Fruit fly (Drosophila melanogaster): ENCODE data around the gene Or85e.

The Or85e gene

DNA sequence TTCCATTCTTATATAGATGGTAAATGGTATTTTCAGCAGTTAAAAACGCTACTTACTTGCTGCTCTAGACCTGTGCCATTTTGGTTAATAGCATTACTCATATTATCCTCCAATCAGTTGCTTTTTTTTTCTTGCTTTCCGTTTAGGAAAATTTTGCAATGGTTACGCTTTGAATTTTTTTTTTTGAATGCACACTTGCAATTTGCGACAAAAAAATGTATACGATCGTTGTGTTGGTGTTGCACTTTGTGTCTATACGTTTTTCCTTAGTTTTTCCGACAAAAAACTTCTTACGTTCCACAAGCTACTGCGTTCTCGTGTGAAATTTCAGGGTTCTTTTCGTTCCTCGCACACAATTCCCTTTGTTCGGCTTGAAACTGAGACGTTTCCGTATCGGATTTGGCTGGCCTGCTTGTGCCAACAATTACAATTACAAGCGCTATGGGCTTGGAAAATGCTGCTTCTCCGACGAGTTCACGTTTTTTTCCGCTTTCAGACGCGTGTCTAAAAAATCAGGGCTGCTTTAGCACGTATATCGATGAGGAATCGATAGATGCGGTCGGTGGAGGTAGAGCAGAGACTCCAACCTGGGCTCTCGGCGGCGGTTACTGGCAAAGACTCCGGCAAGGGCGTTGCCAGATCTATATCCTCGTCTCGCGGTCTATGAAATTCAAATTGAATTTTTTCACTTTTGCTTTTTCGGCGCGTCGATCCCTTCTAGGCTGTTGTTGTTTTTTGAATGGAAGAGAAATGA, 24.4 kb upstream of the Or85e start (continued):
- TF ChIP-seq CG12769 (tag; optimal IDR thresholded peaks at IDR 0.05) (peak; percentile 71), Dfd (GFP tag; optimal IDR thresholded peaks at IDR 0.05) (no peak), fu2 (GFP tag; optimal IDR thresholded peaks at IDR 0.05) (peak; percentile 56), Nf-YC (tag; optimal IDR thresholded peaks at IDR 0.05) (peak; percentile 54), CG6254 (GFP tag; optimal IDR thresholded peaks at IDR 0.05) (no peak), nau (GFP tag; optimal IDR thresholded peaks at IDR 0.05) (no peak), sens-2 (GFP tag; IDR thresholded peaks at IDR 0.05) (no peak), pita (GFP tag; optimal IDR thresholded peaks at IDR 0.05) (peak; percentile 88), sr (GFP tag; IDR thresholded peaks at IDR 0.05) (no peak), sc (optimal IDR thresholded peaks at IDR 0.05) (no peak), sc (GFP tag; optimal IDR thresholded peaks at IDR 0.05) (no peak), Elba2 (GFP tag; optimal IDR thresholded peaks at IDR 0.05) (peak; percentile 2), fd96Cb (tag; optimal IDR thresholded peaks at IDR 0.05) (no peak), CG10366 (GFP tag; IDR thresholded peaks at IDR 0.05) (no peak), CG3726 (GFP tag; IDR thresholded peaks at IDR 0.05) (no peak), ab (GFP tag; optimal IDR thresholded peaks at IDR 0.05) (no peak), B-H1 (GFP tag; IDR thresholded peaks at IDR 0.05) (no peak), Abd-B (GFP tag; optimal IDR thresholded peaks at IDR 0.05) (peak; percentile 17), Hey (tag; optimal IDR thresholded peaks at IDR 0.05) (peak; percentile 69), CG18619 (GFP tag; optimal IDR thresholded peaks at IDR 0.05) (peak; percentile 21), Chrac-16 (GFP tag; optimal IDR thresholded peaks at IDR 0.05) (peak; percentile 5), usp (GFP tag; optimal IDR thresholded peaks at IDR 0.05) (no peak), tx (GFP tag; optimal IDR thresholded peaks at IDR 0.05) (no peak), CG10274 (GFP tag; optimal IDR thresholded peaks at IDR 0.05) (no peak), chinmo (GFP tag; IDR thresholded peaks at IDR 0.05; ENCODE audit: partially characterized antibody) (peak; percentile 93; the same call in 3 of the 4 replicates), Bdp1 (GFP tag; optimal IDR thresholded peaks at IDR 0.05) (peak; percentile 52), Hsf (GFP tag; optimal IDR thresholded peaks at IDR 0.05) (peak; percentile 39), sob (GFP tag; IDR thresholded peaks at IDR 0.05) (peak; percentile 77), CG11695 (GFP tag; IDR thresholded peaks at IDR 0.05) (no peak), CG12391 (tag; optimal IDR thresholded peaks at IDR 0.05) (peak; percentile 46), CG4424 (GFP tag; optimal IDR thresholded peaks at IDR 0.05) (peak; percentile 17), NK7.1 (GFP tag; optimal IDR thresholded peaks at IDR 0.05) (no peak), repo (GFP tag; optimal IDR thresholded peaks at IDR 0.05) (no peak), CG15011 (GFP tag; optimal IDR thresholded peaks at IDR 0.05) (no peak), HLH3B (GFP tag; IDR thresholded peaks at IDR 0.05) (no peak), Six4 (GFP tag; optimal IDR thresholded peaks at IDR 0.05) (no peak), CG12219 (GFP tag; optimal IDR thresholded peaks at IDR 0.05) (no peak), CG9215 (GFP tag; IDR thresholded peaks at IDR 0.05) (no peak), en (GFP tag; optimal IDR thresholded peaks at IDR 0.05) (no peak), lbe (GFP tag; optimal IDR thresholded peaks at IDR 0.05) (no peak), CG15696 (tag; optimal IDR thresholded peaks at IDR 0.05) (no peak), CG12155 (GFP tag; optimal IDR thresholded peaks at IDR 0.05) (peak; percentile 81), Hr51 (GFP tag; optimal IDR thresholded peaks at IDR 0.05) (peak in 1 of 2 experiments; percentile 8), CG16815 (GFP tag; optimal IDR thresholded peaks at IDR 0.05) (no peak), CG17802 (tag; optimal IDR thresholded peaks at IDR 0.05) (no peak), CG2202 (tag; optimal IDR thresholded peaks at IDR 0.05) (peak; percentile 30), Fer3 (tag; optimal IDR thresholded peaks at IDR 0.05) (peak; percentile 31), tgo (GFP tag; IDR thresholded peaks at IDR 0.05) (peak; percentile 30; the same call in 1 of the 3 replicates), CG6683 (GFP tag; optimal IDR thresholded peaks at IDR 0.05) (no peak), CG7745 (tag; optimal IDR thresholded peaks at IDR 0.05) (no peak)

Measured in whole organism, embryonic.